Fruit fly (Drosophila melanogaster): ENCODE data around the gene CG7720.

The CG7720 gene

dm6 chr3R:18743270-18743922, 51.6 kb downstream of the CG7720 start, which contains the start of gene Mekk1 (continued):
- TF ChIP-seq row (GFP tag; IDR thresholded peaks at IDR 0.05) = peak; percentile 92
- peak; percentile 83 for TF ChIP-seq sug (tag; optimal IDR thresholded peaks at IDR 0.05)
- TF ChIP-seq Sry-δ (GFP tag; optimal IDR thresholded peaks at IDR 0.05) = peak; percentile 96
- TF ChIP-seq mirr (GFP tag; optimal IDR thresholded peaks at IDR 0.05) = no peak
- TF ChIP-seq Ptx1 (GFP tag; IDR thresholded peaks at IDR 0.05) = peak; percentile 49
- TF ChIP-seq vnd (GFP tag; IDR thresholded peaks at IDR 0.05; ENCODE audit: partially characterized antibody) = peak; percentile 58; the same call in 1 of the 3 replicates
- no peak for TF ChIP-seq CG4730 (GFP tag; IDR thresholded peaks at IDR 0.05)
- TF ChIP-seq CG18619 (GFP tag; optimal IDR thresholded peaks at IDR 0.05) = peak; percentile 13
- peak; percentile 41 for TF ChIP-seq caup (GFP tag; optimal IDR thresholded peaks at IDR 0.05; ENCODE audit: severe bottlenecking)
- TF ChIP-seq CG13287 (GFP tag; IDR thresholded peaks at IDR 0.05; ENCODE audit: partially characterized antibody) = peak; percentile 74
- TF ChIP-seq tin (GFP tag; optimal IDR thresholded peaks at IDR 0.05) = peak; percentile 51
- TF ChIP-seq lab (GFP tag; optimal IDR thresholded peaks at IDR 0.05) = peak; percentile 53

dm6 chr3R:18742358-18743269, 52.4 kb downstream of the CG7720 start:
- 0 out of 4 replicates have a peak, but pooled peaks have one; percentile 1 for TF ChIP-seq chinmo (GFP tag; IDR thresholded peaks at IDR 0.05; ENCODE audit: partially characterized antibody)
- peak; percentile 36 for TF ChIP-seq lbe (GFP tag; optimal IDR thresholded peaks at IDR 0.05)
- TF ChIP-seq Doc3 (GFP tag; IDR thresholded peaks at IDR 0.05; ENCODE audit: partially characterized antibody) = no peak
- TF ChIP-seq phol (tag; optimal IDR thresholded peaks at IDR 0.05) = peak; percentile 22
- no peak for TF ChIP-seq Jarid2 (GFP tag; optimal IDR thresholded peaks at IDR 0.05)
- no peak for TF ChIP-seq zfh2 (GFP tag; optimal IDR thresholded peaks at IDR 0.05)
- peak; percentile 69 for TF ChIP-seq sens (GFP tag)
- TF ChIP-seq hbn (GFP tag; IDR thresholded peaks at IDR 0.05; ENCODE audit: partially characterized antibody) = no peak
- 0 out of 2 replicates have a peak, but pooled peaks have one; percentile 12 for TF ChIP-seq seq (GFP tag; IDR thresholded peaks at IDR 0.05)
- TF ChIP-seq Trl (optimal IDR thresholded peaks at IDR 0.05) = peak; percentile 86 to 89
- no peak for TF ChIP-seq Trl (GFP tag; optimal IDR thresholded peaks at IDR 0.05)
- TF ChIP-seq repo (GFP tag; optimal IDR thresholded peaks at IDR 0.05) = no peak
- no peak for TF ChIP-seq CG4328 (GFP tag; optimal IDR thresholded peaks at IDR 0.05)
- peak; percentile 59 for TF ChIP-seq Med (GFP tag)
- TF ChIP-seq crol (GFP tag; IDR thresholded peaks at IDR 0.05) = peak; percentile 67

dm6 chr3R:18741844-18742187, 53.2 kb downstream of the CG7720 start:
- no peak for TF ChIP-seq CG15696 (tag; optimal IDR thresholded peaks at IDR 0.05)
- no peak for TF ChIP-seq unpg (GFP tag; optimal IDR thresholded peaks at IDR 0.05)
- peak; percentile 79 for TF ChIP-seq Med (GFP tag)
- TF ChIP-seq psq (GFP tag; optimal IDR thresholded peaks at IDR 0.05) = peak; percentile 11
- TF ChIP-seq pita (GFP tag; optimal IDR thresholded peaks at IDR 0.05) = no peak
- TF ChIP-seq CG4404 (GFP tag; IDR thresholded peaks at IDR 0.05) = no peak
- TF ChIP-seq Dfd (GFP tag; optimal IDR thresholded peaks at IDR 0.05) = no peak
- TF ChIP-seq CG13624 (GFP tag; optimal IDR thresholded peaks at IDR 0.05) = no peak
- no peak for TF ChIP-seq CG8478 (optimal IDR thresholded peaks at IDR 0.05)
- no peak; the same call in 3 of the 4 replicates for TF ChIP-seq Gug (GFP tag; IDR thresholded peaks at IDR 0.05)
- TF ChIP-seq CG4617 (GFP tag; optimal IDR thresholded peaks at IDR 0.05; ENCODE audit: borderline replicate concordance) = no peak
- TF ChIP-seq Blimp-1 (GFP tag; optimal IDR thresholded peaks at IDR 0.05) = no peak
- TF ChIP-seq lmd (GFP tag; IDR thresholded peaks at IDR 0.05) = no peak
- TF ChIP-seq Poxn (GFP tag; IDR thresholded peaks at IDR 0.05) = no peak
- no peak for TF ChIP-seq Ptx1 (GFP tag; IDR thresholded peaks at IDR 0.05)
- TF ChIP-seq dmrt11E (tag; optimal IDR thresholded peaks at IDR 0.05) = no peak
- no peak for TF ChIP-seq h (optimal IDR thresholded peaks at IDR 0.05)
- TF ChIP-seq sd (tag; optimal IDR thresholded peaks at IDR 0.05) = no peak
- TF ChIP-seq CG9797 (GFP tag; optimal IDR thresholded peaks at IDR 0.05) = no peak
- TF ChIP-seq inv (GFP tag; IDR thresholded peaks at IDR 0.05; ENCODE audit: partially characterized antibody) = no peak
- no peak for TF ChIP-seq CG6813 (GFP tag; optimal IDR thresholded peaks at IDR 0.05)
- no peak for TF ChIP-seq CG32532 (GFP tag; IDR thresholded peaks at IDR 0.05)

All from whole organism, embryonic.